Fruit fly (Drosophila melanogaster) whole organism, embryonic: Measurements from ENCODE around the gene RpS12.

Experiments used
- CG10543 ChIP-seq: fragments of 200-800 bp; sonication (Bioruptor generic); optimal IDR thresholded peaks from 3 replicates; lab custom pipeline; 2017; ENCODE audit warnings: missing biosample characterization, mild to moderate bottlenecking, missing genetic modification characterization, moderate library complexity
- CG13287 ChIP-seq: fragments of 200-800 bp; sonication (Bioruptor generic); IDR thresholded peaks from 2 replicates; pipeline ENCODE4 v1.3.6; 2022; ENCODE audit warnings: missing biosample characterization, missing genetic modification characterization; ENCODE audit not compliant: partially characterized antibody
- CG1647 ChIP-seq: fragments of 200-800 bp; sonication (Bioruptor generic); optimal IDR thresholded peaks from 3 replicates; lab custom pipeline; 2016; ENCODE audit warnings: missing biosample characterization, missing genetic modification characterization
- CG16779 ChIP-seq: fragments of 200-800 bp; sonication (Bioruptor generic); IDR thresholded peaks from 2 replicates; pipeline ENCODE4 v1.3.6; 2022; ENCODE audit warnings: missing biosample characterization, missing genetic modification characterization
- CG3838 ChIP-seq: fragments of 200-800 bp; sonication (Bioruptor generic); optimal IDR thresholded peaks from 3 replicates; lab custom pipeline; 2016; ENCODE audit warnings: missing biosample characterization, missing genetic modification characterization
- CG6854 ChIP-seq: fragments of 200-800 bp; sonication (Bioruptor generic); optimal IDR thresholded peaks from 3 replicates; lab custom pipeline; 2017; ENCODE audit warnings: missing biosample characterization, mild to moderate bottlenecking, missing genetic modification characterization
- CG9609 ChIP-seq: fragments of 200-800 bp; sonication (Bioruptor generic); optimal IDR thresholded peaks from 3 replicates; lab custom pipeline; 2016; ENCODE audit warnings: missing biosample characterization, missing genetic modification characterization
- Myb ChIP-seq: fragments of 200-800 bp; sonication (Bioruptor generic); optimal IDR thresholded peaks from 2 replicates; lab custom pipeline; 2016; ENCODE audit warnings: missing biosample characterization, missing genetic modification characterization
- Sry-δ ChIP-seq: fragments of 200-800 bp; sonication (Bioruptor generic); optimal IDR thresholded peaks from 2 replicates; lab custom pipeline; 2016; ENCODE audit warnings: missing biosample characterization, missing genetic modification characterization
- al ChIP-seq: fragments of 200-800 bp; sonication (Bioruptor generic); IDR thresholded peaks from 2 replicates; pipeline ENCODE4 v1.3.6; 2022; ENCODE audit warnings: missing biosample characterization, missing genetic modification characterization
- fru ChIP-seq: fragments of >200 bp; optimal IDR thresholded peaks from 2 replicates; lab custom pipeline; 2017
- gce ChIP-seq: fragments of 200-800 bp; sonication (Bioruptor generic); IDR thresholded peaks from 3 replicates; pipeline ENCODE4 v1.3.6; 2022; ENCODE audit warnings: missing biosample characterization, missing genetic modification characterization
- jumu ChIP-seq: fragments of 200-800 bp; sonication (Bioruptor generic); optimal IDR thresholded peaks from 3 replicates; lab custom pipeline; 2016; ENCODE audit warnings: missing biosample characterization, missing genetic modification characterization
- wor ChIP-seq: fragments of 200-800 bp; sonication (Bioruptor generic); IDR thresholded peaks from 2 replicates; pipeline ENCODE4 v1.3.6; 2022; ENCODE audit warnings: missing biosample characterization, missing genetic modification characterization

- TF ChIP-seq jumu (GFP tag; lab: Kevin White, UChicago) (no peak), CG16779 (GFP tag; lab: Robert Waterston, UW) (no peak), CG3838 (GFP tag; lab: Kevin White, UChicago) (no peak), CG13287 (GFP tag; lab: Robert Waterston, UW) (no peak), gce (GFP tag; lab: Robert Waterston, UW) (no peak), wor (GFP tag; lab: Robert Waterston, UW) (no peak), Sry-δ (GFP tag; lab: Kevin White, UChicago) (no peak), al (GFP tag; lab: Robert Waterston, UW) (no peak), CG9609 (GFP tag; lab: Kevin White, UChicago) (no peak), CG10543 (GFP tag; lab: Kevin White, UChicago) (no peak), CG6854 (GFP tag; lab: Kevin White, UChicago) (no peak), fru (lab: Kevin White, UChicago) (no peak), Myb (GFP tag; lab: Kevin White, UChicago) (no peak), CG1647 (GFP tag; lab: Kevin White, UChicago) (no peak)
Observed at dm6 chr3L:13062746-13063145, 39.6 kb downstream of the RpS12 start, which contains the start of gene CG34429.
